Fruit fly (Drosophila melanogaster): ENCODE data around the gene ninaC.

dm6 chr2L:7409602-7410001 lies 32.1 kb downstream of the ninaC start, which contains the start of gene CG5181:
- TF ChIP-seq br (GFP tag; optimal IDR thresholded peaks at IDR 0.05) (no peak), fru (GFP tag; optimal IDR thresholded peaks at IDR 0.05) (no peak)
